Worm (Caenorhabditis elegans) whole organism, young adult: ENCODE measurements around the gene C16B8.4.
A peak's percentile ranks its signal among the peaks of the same experiment; 100 is the strongest.

Source experiments
- B0261.1 ChIP-seq: sonication (generic microtip); optimal IDR thresholded peaks from 2 replicates; lab custom pipeline; 2016; ENCODE audit warnings: mild to moderate bottlenecking, missing genetic modification characterization, moderate library complexity, missing compliant biosample characterization
- C17E4.6 ChIP-seq: fragments of 200-800 bp; sonication (Bioruptor generic); IDR thresholded peaks from 2 replicates; pipeline ENCODE4 v1.3.6; 2022; ENCODE audit warnings: missing genetic modification reagents, missing genetic modification characterization, missing compliant biosample characterization
- F10E7.11 ChIP-seq: sonication (generic microtip); optimal IDR thresholded peaks from 2 replicates; lab custom pipeline; 2017; ENCODE audit warnings: mild to moderate bottlenecking, missing genetic modification characterization, moderate library complexity, missing compliant biosample characterization
- F49E8.2 ChIP-seq: sonication (generic microtip); optimal IDR thresholded peaks from 3 replicates; lab custom pipeline; 2017; ENCODE audit warnings: missing genetic modification characterization, mild to moderate bottlenecking, missing compliant biosample characterization, antibody characterized with exemption, moderate library complexity; ENCODE audit not compliant: insufficient read depth
- F52B5.7 ChIP-seq: sonication (generic microtip); optimal IDR thresholded peaks from 2 replicates; lab custom pipeline; 2016; ENCODE audit warnings: mild to moderate bottlenecking, missing genetic modification characterization, missing compliant biosample characterization
- K11D2.4 ChIP-seq: fragments of 200-800 bp; sonication (Bioruptor generic); IDR thresholded peaks from 2 replicates; pipeline ENCODE4 v1.3.6; 2022; ENCODE audit warnings: missing genetic modification reagents, missing genetic modification characterization, missing compliant biosample characterization
- T26A5.8 ChIP-seq: sonication (generic microtip); optimal IDR thresholded peaks from 2 replicates; lab custom pipeline; 2016; ENCODE audit warnings: missing genetic modification characterization, missing compliant biosample characterization
- Y53G8AR.9 ChIP-seq: fragments of 200-800 bp; sonication (Bioruptor generic); conservative IDR thresholded peaks from 2 replicates; pipeline ENCODE4 v1.3.6; 2022; ENCODE audit warnings: missing genetic modification reagents, missing genetic modification characterization, missing compliant biosample characterization
- Y56A3A.18 ChIP-seq: fragments of 200-800 bp; sonication (Bioruptor generic); IDR thresholded peaks from 2 replicates; pipeline ENCODE4 v1.3.6; 2022; ENCODE audit warnings: missing genetic modification reagents, missing genetic modification characterization, missing compliant biosample characterization
- Y79H2A.3 ChIP-seq: fragments of 200-800 bp; sonication (Bioruptor generic); conservative IDR thresholded peaks from 2 replicates; pipeline ENCODE4 v1.3.6; 2022; ENCODE audit warnings: missing genetic modification reagents, missing genetic modification characterization, missing compliant biosample characterization
- ZK185.1 ChIP-seq: sonication (generic microtip); optimal IDR thresholded peaks from 2 replicates; lab custom pipeline; 2016; ENCODE audit warnings: mild to moderate bottlenecking, missing genetic modification characterization, missing compliant biosample characterization; ENCODE audit not compliant: poor library complexity, severe bottlenecking
- aptf-2 ChIP-seq: fragments of 200-800 bp; sonication (Bioruptor generic); conservative IDR thresholded peaks from 2 replicates; pipeline ENCODE4 v1.3.6; 2022; ENCODE audit warnings: missing genetic modification reagents, missing genetic modification characterization, missing compliant biosample characterization
- attf-3 ChIP-seq: fragments of 200-800 bp; sonication (Bioruptor generic); conservative IDR thresholded peaks from 2 replicates; pipeline ENCODE4 v1.3.6; 2022; ENCODE audit warnings: missing genetic modification reagents, missing genetic modification characterization, missing compliant biosample characterization
- attf-5 ChIP-seq: fragments of 200-800 bp; sonication (Bioruptor generic); optimal IDR thresholded peaks from 2 replicates; lab custom pipeline; 2018; ENCODE audit warnings: mild to moderate bottlenecking, missing genetic modification characterization, missing compliant biosample characterization
- attf-6 ChIP-seq: fragments of 200-800 bp; sonication (Bioruptor generic); IDR thresholded peaks from 2 replicates; pipeline ENCODE4 v1.3.6; 2022; ENCODE audit warnings: missing genetic modification reagents, missing genetic modification characterization, missing compliant biosample characterization
- bed-2 ChIP-seq: fragments of 200-800 bp; sonication (Bioruptor generic); IDR thresholded peaks from 2 replicates; pipeline ENCODE4 v1.3.6; 2022; ENCODE audit warnings: missing genetic modification reagents, missing genetic modification characterization, missing compliant biosample characterization
- ceh-91 ChIP-seq: fragments of 200-800 bp; sonication (Bioruptor generic); IDR thresholded peaks from 2 replicates; pipeline ENCODE4 v1.3.6; 2022; ENCODE audit warnings: missing genetic modification reagents, missing genetic modification characterization, missing compliant biosample characterization
- dox-1 ChIP-seq: fragments of 200-800 bp; sonication (Bioruptor generic); IDR thresholded peaks from 2 replicates; pipeline ENCODE4 v1.3.6; 2022; ENCODE audit warnings: missing genetic modification reagents, missing genetic modification characterization, missing compliant biosample characterization
- dpff-1 ChIP-seq: sonication (generic microtip); optimal IDR thresholded peaks from 2 replicates; lab custom pipeline; 2017; ENCODE audit warnings: mild to moderate bottlenecking, missing genetic modification characterization, missing compliant biosample characterization
- dpl-1 ChIP-seq: fragments of 150-350 bp; optimal IDR thresholded peaks from 2 replicates; lab custom pipeline; 2014; ENCODE audit warnings: missing biosample characterization, missing genetic modification reagents, missing genetic modification characterization
- efl-1 ChIP-seq: fragments of 150-350 bp; optimal IDR thresholded peaks from 2 replicates; lab custom pipeline; 2014; ENCODE audit warnings: missing biosample characterization, missing genetic modification reagents, missing genetic modification characterization
- egl-18 ChIP-seq: fragments of 200-800 bp; sonication (Bioruptor generic); IDR thresholded peaks from 2 replicates; pipeline ENCODE4 v1.3.6; 2022; ENCODE audit warnings: missing genetic modification reagents, missing genetic modification characterization, missing compliant biosample characterization
- egrh-3 ChIP-seq: fragments of 200-800 bp; sonication (Bioruptor generic); IDR thresholded peaks from 2 replicates; pipeline ENCODE4 v1.3.6; 2022; ENCODE audit warnings: missing genetic modification reagents, missing genetic modification characterization, missing compliant biosample characterization
- ets-4 ChIP-seq: fragments of 200-800 bp; sonication (Bioruptor generic); optimal IDR thresholded peaks from 2 replicates; lab custom pipeline; 2018; ENCODE audit warnings: mild to moderate bottlenecking, missing genetic modification characterization, missing compliant biosample characterization
- fkh-3 ChIP-seq: sonication (generic microtip); optimal IDR thresholded peaks from 2 replicates; lab custom pipeline; 2016; ENCODE audit warnings: mild to moderate bottlenecking, missing genetic modification characterization, missing compliant biosample characterization
- him-1 ChIP-seq: sonication (generic microtip); optimal IDR thresholded peaks from 2 replicates; lab custom pipeline; 2016; ENCODE audit warnings: missing genotype, missing genetic modification reagents, missing genetic modification characterization, missing compliant biosample characterization
- hmg-1.2 ChIP-seq: fragments of 200-800 bp; sonication (Bioruptor generic); IDR thresholded peaks from 2 replicates; pipeline ENCODE4 v1.3.6; 2022; ENCODE audit warnings: missing genetic modification reagents, missing genetic modification characterization, missing compliant biosample characterization
- hrde-1 ChIP-seq: sonication (generic microtip); optimal IDR thresholded peaks from 2 replicates; lab custom pipeline; 2016; ENCODE audit warnings: missing genetic modification characterization, mild to moderate bottlenecking, missing compliant biosample characterization, moderate library complexity, missing genotype, missing genetic modification reagents, borderline replicate concordance
- hsf-1 ChIP-seq: fragments of 200-800 bp; sonication (Bioruptor generic); IDR thresholded peaks from 2 replicates; pipeline ENCODE4 v1.3.6; 2022; ENCODE audit warnings: missing genetic modification reagents, missing genetic modification characterization, missing compliant biosample characterization
- lin-40 ChIP-seq: sonication (generic microtip); optimal IDR thresholded peaks from 2 replicates; lab custom pipeline; 2016; ENCODE audit warnings: missing genetic modification characterization, mild to moderate bottlenecking, missing compliant biosample characterization, missing genotype, missing genetic modification reagents
- lsl-1 ChIP-seq: fragments of 200-800 bp; sonication (Bioruptor generic); optimal IDR thresholded peaks from 2 replicates; lab custom pipeline; 2018; ENCODE audit warnings: mild to moderate bottlenecking, missing genetic modification characterization, moderate library complexity, missing compliant biosample characterization
- lsy-27 ChIP-seq: sonication (generic microtip); optimal IDR thresholded peaks from 2 replicates; lab custom pipeline; 2017; ENCODE audit warnings: missing genetic modification characterization, mild to moderate bottlenecking, missing compliant biosample characterization, antibody characterized with exemption, missing genotype, borderline replicate concordance; ENCODE audit not compliant: insufficient read depth
- mel-28 ChIP-seq: sonication (generic microtip); optimal IDR thresholded peaks from 2 replicates; lab custom pipeline; 2016; ENCODE audit warnings: borderline replicate concordance, mild to moderate bottlenecking, missing genetic modification characterization, missing compliant biosample characterization
- nhr-120 ChIP-seq: fragments of 200-800 bp; sonication (Bioruptor generic); IDR thresholded peaks from 2 replicates; pipeline ENCODE4 v1.3.6; 2022; ENCODE audit warnings: missing genetic modification characterization, missing compliant biosample characterization
- nhr-90 ChIP-seq: sonication (generic microtip); optimal IDR thresholded peaks from 2 replicates; lab custom pipeline; 2016; ENCODE audit warnings: missing genotype, mild to moderate bottlenecking, missing genetic modification characterization, missing compliant biosample characterization
- rec-8 ChIP-seq, 2 experiments: sonication (generic microtip); optimal IDR thresholded peaks; 2 replicates each; lab custom pipeline; 2016; ENCODE audit warnings: mild to moderate bottlenecking in 2 of 2, missing genetic modification characterization in 2 of 2, missing genetic modification reagents in 2 of 2, missing genotype in 2 of 2, missing biosample characterization in 1 of 2, missing compliant biosample characterization in 1 of 2, moderate library complexity in 1 of 2
- sdz-38 ChIP-seq: sonication (generic microtip); optimal IDR thresholded peaks from 2 replicates; lab custom pipeline; 2016; ENCODE audit warnings: missing genotype, missing genetic modification characterization, missing compliant biosample characterization
- sea-2 ChIP-seq: fragments of 200-800 bp; sonication (Bioruptor generic); IDR thresholded peaks from 2 replicates; pipeline ENCODE4 v1.3.6; 2022; ENCODE audit warnings: missing genetic modification characterization, missing compliant biosample characterization
- snpc-3.4 ChIP-seq: sonication (generic microtip); optimal IDR thresholded peaks from 2 replicates; lab custom pipeline; 2017; ENCODE audit warnings: missing genetic modification characterization, mild to moderate bottlenecking, missing compliant biosample characterization, antibody characterized with exemption, moderate library complexity, missing genotype, missing genetic modification reagents
- somi-1 ChIP-seq: fragments of 200-800 bp; sonication (Bioruptor generic); optimal IDR thresholded peaks from 2 replicates; lab custom pipeline; 2018; ENCODE audit warnings: mild to moderate bottlenecking, missing genetic modification characterization, missing compliant biosample characterization
- sptf-2 ChIP-seq: fragments of 200-800 bp; sonication (Bioruptor generic); optimal IDR thresholded peaks from 2 replicates; lab custom pipeline; 2018; ENCODE audit warnings: mild to moderate bottlenecking, missing genetic modification characterization, missing compliant biosample characterization
- unc-130 ChIP-seq: sonication (generic microtip); optimal IDR thresholded peaks from 2 replicates; lab custom pipeline; 2016; ENCODE audit warnings: missing genetic modification reagents, missing genetic modification characterization, missing compliant biosample characterization
- unc-62 ChIP-seq: fragments of 150-350 bp; optimal IDR thresholded peaks from 2 replicates; lab custom pipeline; 2014; ENCODE audit warnings: missing biosample characterization, missing genetic modification reagents, missing genetic modification characterization
- zfh-2 ChIP-seq: fragments of 200-800 bp; sonication (Bioruptor generic); conservative IDR thresholded peaks from 2 replicates; pipeline ENCODE4 v1.3.6; 2022; ENCODE audit warnings: missing genetic modification reagents, missing genetic modification characterization, missing compliant biosample characterization
- ztf-25 ChIP-seq: fragments of 200-800 bp; sonication (Bioruptor generic); IDR thresholded peaks from 2 replicates; pipeline ENCODE4 v1.3.6; 2022; ENCODE audit warnings: missing genetic modification reagents, missing genetic modification characterization, missing compliant biosample characterization
- ztf-26 ChIP-seq: sonication (generic microtip); optimal IDR thresholded peaks from 2 replicates; lab custom pipeline; 2017; ENCODE audit warnings: missing genetic modification characterization, missing compliant biosample characterization
- ztf-28 ChIP-seq: fragments of 200-800 bp; sonication (Bioruptor generic); IDR thresholded peaks from 2 replicates; pipeline ENCODE4 v1.3.6; 2022; ENCODE audit warnings: missing genetic modification reagents, missing genetic modification characterization, missing compliant biosample characterization
- ztf-3 ChIP-seq: fragments of 200-800 bp; sonication (Bioruptor generic); optimal IDR thresholded peaks from 2 replicates; lab custom pipeline; 2018; ENCODE audit warnings: mild to moderate bottlenecking, missing genetic modification characterization, missing compliant biosample characterization

C16B8.4 gene

DNA sequence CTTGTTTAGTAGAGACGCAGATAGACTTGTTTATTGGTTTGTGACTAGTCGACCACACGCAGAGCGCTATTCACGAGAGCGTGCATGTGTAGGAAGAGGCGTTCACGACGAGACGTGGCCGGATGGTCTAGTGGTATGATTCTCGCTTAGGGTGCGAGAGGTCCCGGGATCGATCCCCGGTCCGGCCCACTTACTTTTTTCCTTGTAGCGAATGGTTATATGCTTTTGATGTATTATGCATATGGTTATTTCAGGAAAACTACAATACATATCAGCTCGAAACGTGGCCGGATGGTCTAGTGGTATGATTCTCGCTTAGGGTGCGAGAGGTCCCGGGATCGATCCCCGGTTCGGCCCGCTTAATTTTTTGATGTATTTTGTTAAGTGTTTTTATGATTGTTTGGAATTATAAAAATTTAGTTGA, 3.4 kb downstream of the C16B8.4 start (continued):
- TF ChIP-seq ztf-28 (GFP tag; lab: Robert Waterston, UW) (peak; percentile 83), aptf-2 (GFP tag; lab: Robert Waterston, UW) (peak; percentile 70; the same call in 1 of the 2 replicates), unc-130 (peak; percentile 2), lsy-27 (tag; lab: Kevin White, UChicago) (peak; percentile 38), egl-18 (GFP tag; lab: Robert Waterston, UW) (0 out of 2 replicates have a peak, but pooled peaks have one; percentile 70), snpc-3.4 (tag; lab: Kevin White, UChicago) (peak; percentile 64), egrh-3 (GFP tag; lab: Robert Waterston, UW) (peak; percentile 36), fkh-3 (no peak), hrde-1 (tag; lab: Kevin White, UChicago) (peak; percentile 79), ets-4 (GFP tag; lab: Kevin White, UChicago) (peak; percentile 14), sea-2 (GFP tag; lab: Robert Waterston, UW) (no peak), nhr-90 (tag; lab: Kevin White, UChicago) (peak; percentile 90), Y56A3A.18 (GFP tag; lab: Robert Waterston, UW) (peak; percentile 88), sptf-2 (GFP tag; lab: Kevin White, UChicago) (no peak), dpl-1 (no peak), somi-1 (GFP tag; lab: Kevin White, UChicago) (peak; percentile 56), zfh-2 (GFP tag; lab: Robert Waterston, UW) (peak; percentile 86), F10E7.11 (tag; lab: Kevin White, UChicago) (no peak), hmg-1.2 (GFP tag; lab: Robert Waterston, UW) (peak; percentile 86), unc-62 (GFP tag; lab: Kevin White, UChicago) (no peak), him-1 (tag; lab: Kevin White, UChicago) (peak; percentile 95), ztf-25 (GFP tag; lab: Robert Waterston, UW) (peak; percentile 89), ceh-91 (peak; percentile 55), ZK185.1 (tag; lab: Kevin White, UChicago) (peak; percentile 83), F49E8.2 (tag; lab: Kevin White, UChicago) (peak; percentile 37), attf-5 (GFP tag; lab: Kevin White, UChicago) (peak; percentile 70), Y79H2A.3 (0 out of 2 replicates have a peak, but pooled peaks have one; percentile 23), dpff-1 (tag; lab: Kevin White, UChicago) (no peak), B0261.1 (tag; lab: Kevin White, UChicago) (peak; percentile 97), rec-8 (tag; optimal IDR thresholded peaks at IDR 0.05; lab: Kevin White, UChicago) (peak; percentile 12 to 78), F52B5.7 (peak; percentile 83), hsf-1 (GFP tag; lab: Robert Waterston, UW) (peak; percentile 52; the same call in 1 of the 2 replicates), ztf-3 (GFP tag; lab: Kevin White, UChicago) (no peak), sdz-38 (tag; lab: Kevin White, UChicago) (no peak), ztf-26 (tag; lab: Kevin White, UChicago) (peak; percentile 68), attf-3 (GFP tag; lab: Robert Waterston, UW) (peak; percentile 66), lsl-1 (peak; percentile 36), mel-28 (peak; percentile 63), attf-6 (peak; percentile 81; the same call in 1 of the 2 replicates), dox-1 (GFP tag; lab: Robert Waterston, UW) (peak; percentile 94), efl-1 (GFP tag; lab: Kevin White, UChicago) (no peak), T26A5.8 (peak; percentile 8), C17E4.6 (GFP tag; lab: Robert Waterston, UW) (peak; percentile 82), bed-2 (GFP tag; lab: Robert Waterston, UW) (0 out of 2 replicates have a peak, but pooled peaks have one; percentile 60), K11D2.4 (GFP tag; lab: Robert Waterston, UW) (peak; percentile 75), nhr-120 (GFP tag; lab: Robert Waterston, UW) (peak; percentile 68; the same call in 1 of the 2 replicates), lin-40 (tag; lab: Kevin White, UChicago) (peak; percentile 86), Y53G8AR.9 (GFP tag; lab: Robert Waterston, UW) (peak; percentile 89)
